Worm (Caenorhabditis elegans): ENCODE data around the gene gtf-2H1.

gtf-2H1 gene

DNA sequence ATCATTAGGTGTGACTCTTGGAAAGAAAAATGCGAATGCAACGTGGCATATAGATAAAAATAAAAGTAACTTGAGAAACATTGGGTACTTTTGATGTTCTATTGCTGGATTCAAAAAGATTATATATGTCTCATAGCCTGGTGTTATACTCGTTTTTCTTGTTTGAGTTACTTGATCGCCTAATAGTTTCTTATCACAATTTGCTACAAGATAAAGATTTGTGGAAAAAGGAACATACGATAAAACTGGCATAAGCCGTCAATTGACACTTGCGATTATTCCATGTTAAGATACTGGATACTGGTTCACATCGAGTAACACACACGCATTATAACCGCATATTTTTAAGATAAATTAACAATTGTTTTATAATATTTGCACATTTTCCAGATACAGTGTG lies 20.9 kb upstream of the gtf-2H1 start, which contains the start of gene grl-19:
TSS of gene grl-19 (minus strand) at position 101 of the 400 bp plus-strand sequence.
- TF ChIP-seq snpc-1.3 (tag; optimal IDR thresholded peaks at IDR 0.05; ENCODE audit: insufficient read depth) (no peak), attf-6 (GFP tag; IDR thresholded peaks at IDR 0.05) (no peak), ztf-28 (GFP tag; IDR thresholded peaks at IDR 0.05) (no peak), hrde-1 (tag; optimal IDR thresholded peaks at IDR 0.05; ENCODE audit: borderline replicate concordance) (no peak), T07F8.4 (tag; optimal IDR thresholded peaks at IDR 0.05) (no peak), F37B4.10 (GFP tag; IDR thresholded peaks at IDR 0.05) (no peak), gei-17 (GFP tag; optimal IDR thresholded peaks at IDR 0.05) (no peak), B0336.3 (GFP tag; IDR thresholded peaks at IDR 0.05) (no peak), pha-4 (tag; optimal IDR thresholded peaks at IDR 0.05) (no peak), madf-6 (GFP tag; IDR thresholded peaks at IDR 0.05) (no peak), hmg-20 (GFP tag; IDR thresholded peaks at IDR 0.05) (no peak), ceh-100 (GFP tag; IDR thresholded peaks at IDR 0.05) (no peak), mes-4 (tag; optimal IDR thresholded peaks at IDR 0.05) (no peak), sptf-2 (GFP tag; optimal IDR thresholded peaks at IDR 0.05) (no peak), egl-44 (GFP tag; IDR thresholded peaks at IDR 0.05) (no peak), unc-130 (GFP tag; optimal IDR thresholded peaks at IDR 0.05) (no peak)

- TF ChIP-seq lin-40 (tag; optimal IDR thresholded peaks at IDR 0.05) (peak; percentile 27), madf-10 (tag; optimal IDR thresholded peaks at IDR 0.05) (no peak), ztf-26 (tag; optimal IDR thresholded peaks at IDR 0.05) (peak; percentile 23), somi-1 (GFP tag; optimal IDR thresholded peaks at IDR 0.05) (peak; percentile 41)
Observed at ce11 chrIV:247494-247893, 15.9 kb upstream of the gtf-2H1 start.

DNA sequence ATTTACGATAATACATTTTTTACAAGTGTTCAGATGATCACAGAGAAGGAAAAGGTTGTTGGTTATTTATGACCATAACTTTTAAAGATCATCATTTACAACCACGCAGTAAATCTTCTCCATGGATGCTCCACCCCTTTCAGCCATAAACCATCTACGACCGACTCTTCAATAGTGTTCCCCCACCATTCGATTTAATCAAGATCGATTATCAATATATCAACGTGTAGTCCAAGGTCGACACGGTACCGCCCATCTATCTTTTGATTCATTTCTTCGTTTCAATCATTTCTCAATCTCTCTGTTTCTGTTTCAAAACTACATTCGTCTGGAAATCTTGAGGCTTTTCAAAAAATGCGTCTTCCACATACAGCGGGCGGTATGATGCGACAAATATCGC lies 13.3 kb upstream of the gtf-2H1 start, which contains the start of gene aass-1:
TSS of gene aass-1 (plus strand) at position 301 of the 400 bp plus-strand sequence.
- TF ChIP-seq madf-8 (GFP tag; conservative IDR thresholded peaks at IDR 0.05) (no peak), attf-3 (GFP tag; conservative IDR thresholded peaks at IDR 0.05) (no peak), snpc-1.1 (tag; optimal IDR thresholded peaks at IDR 0.05; ENCODE audit: insufficient read depth) (no peak), pha-4 (tag; optimal IDR thresholded peaks at IDR 0.05) (no peak), madf-3 (GFP tag; IDR thresholded peaks at IDR 0.05) (no peak), sptf-2 (GFP tag; optimal IDR thresholded peaks at IDR 0.05) (no peak), F23B12.7 (tag; optimal IDR thresholded peaks at IDR 0.05; ENCODE audit: insufficient read depth) (no peak)

ce11 chrIV:244278-244677 lies 12.7 kb upstream of the gtf-2H1 start:
- no peak for TF ChIP-seq madf-10 (tag; optimal IDR thresholded peaks at IDR 0.05)
- peak; percentile 59 for TF ChIP-seq lsl-1 (GFP tag; optimal IDR thresholded peaks at IDR 0.05)

- TF ChIP-seq mcd-1 (GFP tag; IDR thresholded peaks at IDR 0.05) (peak; percentile 53), F49E8.2 (tag; optimal IDR thresholded peaks at IDR 0.05; ENCODE audit: insufficient read depth) (no peak), attf-5 (GFP tag; optimal IDR thresholded peaks at IDR 0.05) (peak; percentile 15), ceh-79 (tag; optimal IDR thresholded peaks at IDR 0.05) (no peak), pha-4 (tag; optimal IDR thresholded peaks at IDR 0.05) (no peak), F37B4.10 (GFP tag; IDR thresholded peaks at IDR 0.05) (no peak), madf-6 (GFP tag; IDR thresholded peaks at IDR 0.05) (no peak), lin-54 (GFP tag; optimal IDR thresholded peaks at IDR 0.05) (peak; percentile 9), lin-40 (tag; optimal IDR thresholded peaks at IDR 0.05) (no peak), lsl-1 (GFP tag; optimal IDR thresholded peaks at IDR 0.05) (peak; percentile 10), snpc-1.3 (tag; optimal IDR thresholded peaks at IDR 0.05; ENCODE audit: insufficient read depth) (peak; percentile 2), ekl-4 (GFP tag; IDR thresholded peaks at IDR 0.05) (no peak)
Observed at ce11 chrIV:240257-240754, 8.7 kb upstream of the gtf-2H1 start, which contains the start of the genes fnta-1 and cogc-8. Gene fnta-1 (minus strand): TSS chrIV:240307. Gene cogc-8 (plus strand): TSS chrIV:240451.

All from whole organism, young adult.